Worm (Caenorhabditis elegans) whole organism, mixed stage, embryonic: Measurements from ENCODE around the gene ZK84.2.

ENCODE experiments used
- M03D4.4 ChIP-seq: sonication (generic microtip); optimal IDR thresholded peaks from 2 replicates; lab custom pipeline; 2017; ENCODE audit warnings: mild to moderate bottlenecking, missing genetic modification characterization, missing compliant biosample characterization
- bed-3 ChIP-seq: fragments of 200-800 bp; sonication (Bioruptor generic); optimal IDR thresholded peaks from 3 replicates; lab custom pipeline; 2018; ENCODE audit warnings: mild to moderate bottlenecking, missing genetic modification characterization, moderate library complexity, missing compliant biosample characterization
- blmp-1 ChIP-seq: fragments of 150-350 bp; optimal IDR thresholded peaks from 2 replicates; lab custom pipeline; 2014; ENCODE audit warnings: missing biosample characterization, missing genetic modification characterization
- ceh-39 ChIP-seq: fragments of 150-350 bp; optimal IDR thresholded peaks from 2 replicates; lab custom pipeline; 2014; ENCODE audit warnings: missing biosample characterization, missing genetic modification characterization
- ceh-43 ChIP-seq: fragments of 200-800 bp; sonication (Bioruptor generic); optimal IDR thresholded peaks from 2 replicates; lab custom pipeline; 2018; ENCODE audit warnings: mild to moderate bottlenecking, missing genetic modification characterization, moderate library complexity, missing compliant biosample characterization
- ceh-83 ChIP-seq: fragments of 200-800 bp; sonication (Bioruptor generic); optimal IDR thresholded peaks from 2 replicates; lab custom pipeline; 2018; ENCODE audit warnings: mild to moderate bottlenecking, missing genetic modification characterization, missing compliant biosample characterization
- ces-1 ChIP-seq: fragments of 150-350 bp; optimal IDR thresholded peaks from 2 replicates; lab custom pipeline; 2014; ENCODE audit warnings: missing biosample characterization, missing genetic modification reagents, missing genetic modification characterization
- cnd-1 ChIP-seq: fragments of 200-800 bp; sonication (Bioruptor generic); optimal IDR thresholded peaks from 2 replicates; lab custom pipeline; 2018; ENCODE audit warnings: mild to moderate bottlenecking, missing genetic modification characterization, missing compliant biosample characterization
- drap-1 ChIP-seq: fragments of 200-800 bp; sonication (Bioruptor generic); optimal IDR thresholded peaks from 3 replicates; lab custom pipeline; 2018; ENCODE audit warnings: mild to moderate bottlenecking, missing genetic modification characterization, missing compliant biosample characterization
- elt-1 ChIP-seq: sonication (generic microtip); optimal IDR thresholded peaks from 2 replicates; lab custom pipeline; 2017; ENCODE audit warnings: missing genetic modification characterization, mild to moderate bottlenecking, missing compliant biosample characterization, antibody characterized with exemption, moderate library complexity, borderline replicate concordance; ENCODE audit not compliant: insufficient read depth
- elt-3 ChIP-seq: fragments of 150-350 bp; optimal IDR thresholded peaks from 2 replicates; lab custom pipeline; 2014; ENCODE audit warnings: missing biosample characterization, missing genetic modification characterization
- flh-1 ChIP-seq: fragments of 200-800 bp; sonication (Bioruptor generic); optimal IDR thresholded peaks from 2 replicates; lab custom pipeline; 2018; ENCODE audit warnings: mild to moderate bottlenecking, missing genetic modification characterization, moderate library complexity, missing compliant biosample characterization
- ham-2 ChIP-seq: fragments of 200-800 bp; sonication (Bioruptor generic); optimal IDR thresholded peaks from 2 replicates; lab custom pipeline; 2018; ENCODE audit warnings: mild to moderate bottlenecking, missing genetic modification characterization, missing compliant biosample characterization
- hlh-1 ChIP-seq: fragments of 150-350 bp; optimal IDR thresholded peaks from 2 replicates; lab custom pipeline; 2014; ENCODE audit warnings: missing biosample characterization, missing genetic modification reagents, missing genetic modification characterization
- lin-13 ChIP-seq: fragments of 150-350 bp; optimal IDR thresholded peaks from 2 replicates; lab custom pipeline; 2014; ENCODE audit warnings: missing biosample characterization, missing genetic modification characterization
- lin-32 ChIP-seq: fragments of 200-800 bp; sonication (Bioruptor generic); optimal IDR thresholded peaks from 2 replicates; lab custom pipeline; 2018; ENCODE audit warnings: mild to moderate bottlenecking, missing genetic modification characterization, missing compliant biosample characterization
- lsy-2 ChIP-seq: fragments of 150-350 bp; optimal IDR thresholded peaks from 2 replicates; lab custom pipeline; 2014; ENCODE audit warnings: missing biosample characterization, missing genetic modification characterization
- mab-5 ChIP-seq: fragments of 150-350 bp; optimal IDR thresholded peaks from 2 replicates; lab custom pipeline; 2014; ENCODE audit warnings: missing biosample characterization, missing genetic modification characterization
- mep-1 ChIP-seq: fragments of 150-350 bp; optimal IDR thresholded peaks from 2 replicates; lab custom pipeline; 2017; ENCODE audit warnings: missing biosample characterization, missing genetic modification reagents, missing genetic modification characterization, inconsistent platforms
- mls-2 ChIP-seq: sonication (generic microtip); optimal IDR thresholded peaks from 2 replicates; lab custom pipeline; 2016; ENCODE audit warnings: mild to moderate bottlenecking, missing genetic modification characterization, moderate library complexity, missing compliant biosample characterization
- nhr-12 ChIP-seq: fragments of 150-350 bp; optimal IDR thresholded peaks from 2 replicates; lab custom pipeline; 2014; ENCODE audit warnings: missing biosample characterization, missing genetic modification characterization
- nhr-2 ChIP-seq: fragments of 150-350 bp; optimal IDR thresholded peaks from 2 replicates; lab custom pipeline; 2014; ENCODE audit warnings: missing biosample characterization, missing genetic modification characterization
- nhr-237 ChIP-seq: fragments of 150-350 bp; optimal IDR thresholded peaks from 2 replicates; lab custom pipeline; 2014; ENCODE audit warnings: missing biosample characterization, missing genetic modification characterization
- nhr-28 ChIP-seq: fragments of 150-350 bp; optimal IDR thresholded peaks from 2 replicates; lab custom pipeline; 2014; ENCODE audit warnings: missing biosample characterization, missing genetic modification characterization
- nhr-76 ChIP-seq: sonication (generic microtip); optimal IDR thresholded peaks from 2 replicates; lab custom pipeline; 2017; ENCODE audit warnings: missing biosample characterization, missing genetic modification characterization
- pha-4 ChIP-seq: fragments of 150-350 bp; optimal IDR thresholded peaks from 2 replicates; lab custom pipeline; 2018; ENCODE audit warnings: missing biosample characterization, missing genetic modification reagents, missing genetic modification characterization
- sem-2 ChIP-seq: fragments of 200-800 bp; sonication (Bioruptor generic); optimal IDR thresholded peaks from 2 replicates; lab custom pipeline; 2018; ENCODE audit warnings: mild to moderate bottlenecking, missing genetic modification characterization, missing compliant biosample characterization
- snpc-4 ChIP-seq: fragments of 150-350 bp; optimal IDR thresholded peaks from 2 replicates; lab custom pipeline; 2014; ENCODE audit warnings: missing biosample characterization, missing genetic modification characterization
- sptf-1 ChIP-seq: sonication (generic microtip); optimal IDR thresholded peaks from 2 replicates; lab custom pipeline; 2017; ENCODE audit warnings: mild to moderate bottlenecking, missing genetic modification characterization, moderate library complexity, missing compliant biosample characterization
- tbx-8 ChIP-seq: fragments of 200-800 bp; sonication (Bioruptor generic); optimal IDR thresholded peaks from 2 replicates; lab custom pipeline; 2018; ENCODE audit warnings: mild to moderate bottlenecking, missing genetic modification characterization, moderate library complexity, missing compliant biosample characterization
- unc-120 ChIP-seq: sonication (generic microtip); optimal IDR thresholded peaks from 2 replicates; lab custom pipeline; 2017; ENCODE audit warnings: missing genetic modification characterization, missing compliant biosample characterization; ENCODE audit not compliant: poor library complexity, severe bottlenecking
- unc-39 ChIP-seq: fragments of 150-350 bp; optimal IDR thresholded peaks from 2 replicates; lab custom pipeline; 2014; ENCODE audit warnings: missing biosample characterization, missing genetic modification characterization
- unc-62 ChIP-seq: fragments of 150-350 bp; optimal IDR thresholded peaks from 2 replicates; lab custom pipeline; 2014; ENCODE audit warnings: missing biosample characterization, missing genetic modification reagents, missing genetic modification characterization
- zip-8 ChIP-seq: fragments of 150-350 bp; optimal IDR thresholded peaks from 2 replicates; lab custom pipeline; 2014; ENCODE audit warnings: missing biosample characterization, missing genetic modification characterization
- ztf-11 ChIP-seq: fragments of 150-350 bp; optimal IDR thresholded peaks from 2 replicates; lab custom pipeline; 2014; ENCODE audit warnings: missing biosample characterization, missing genetic modification characterization

The ZK84.2 gene

ce11 chrII:6043166-6043565, 29.0 kb downstream of the ZK84.2 start, which contains the start of gene R12C12.10:
TSS of gene R12C12.10 (minus strand) at chrII:6043266.
- no peak for TF ChIP-seq bed-3
- no peak for TF ChIP-seq snpc-4 (tag; lab: Kevin White, UChicago)
- no peak for TF ChIP-seq pha-4
- no peak for TF ChIP-seq flh-1 (GFP tag; lab: Kevin White, UChicago)
- no peak for TF ChIP-seq mls-2 (tag; lab: Kevin White, UChicago)
- no peak for TF ChIP-seq mab-5

- TF ChIP-seq unc-120 (tag; lab: Kevin White, UChicago) (no peak), elt-3 (tag; lab: Kevin White, UChicago) (no peak), mls-2 (tag; lab: Kevin White, UChicago) (no peak), nhr-237 (tag; lab: Kevin White, UChicago) (no peak), nhr-2 (no peak), unc-39 (tag; lab: Kevin White, UChicago) (no peak), tbx-8 (GFP tag; lab: Kevin White, UChicago) (no peak), mab-5 (no peak), ceh-43 (GFP tag; lab: Kevin White, UChicago) (no peak), cnd-1 (tag; lab: Kevin White, UChicago) (no peak), nhr-28 (tag; lab: Kevin White, UChicago) (no peak), drap-1 (GFP tag; lab: Kevin White, UChicago) (no peak)
Observed at ce11 chrII:6045048-6045447, 30.9 kb downstream of the ZK84.2 start, which contains the start of gene R12C12.5. TSS of gene R12C12.5 (minus strand) at chrII:6045148.

ce11 chrII:6046023-6046631, 32.0 kb downstream of the ZK84.2 start:
- TF ChIP-seq ces-1 = peak; percentile 7
- TF ChIP-seq M03D4.4 = no peak

- TF ChIP-seq lin-32 (GFP tag; lab: Kevin White, UChicago) (no peak), mep-1 (tag; lab: Kevin White, UChicago) (peak; percentile 74), lsy-2 (tag; lab: Kevin White, UChicago) (peak; percentile 67), nhr-28 (tag; lab: Kevin White, UChicago) (no peak), bed-3 (no peak), sem-2 (GFP tag; lab: Kevin White, UChicago) (no peak), elt-1 (tag; lab: Kevin White, UChicago) (no peak), sptf-1 (tag; lab: Kevin White, UChicago) (peak; percentile 62), zip-8 (tag; lab: Kevin White, UChicago) (no peak), hlh-1 (no peak), M03D4.4 (peak; percentile 67), blmp-1 (tag; lab: Kevin White, UChicago) (no peak), unc-120 (tag; lab: Kevin White, UChicago) (no peak), ces-1 (peak; percentile 41), cnd-1 (tag; lab: Kevin White, UChicago) (peak; percentile 3), mab-5 (no peak), drap-1 (GFP tag; lab: Kevin White, UChicago) (no peak), tbx-8 (GFP tag; lab: Kevin White, UChicago) (no peak), lin-13 (tag; lab: Kevin White, UChicago) (peak; percentile 78), ceh-43 (GFP tag; lab: Kevin White, UChicago) (peak; percentile 22), ceh-83 (GFP tag; lab: Kevin White, UChicago) (no peak), nhr-2 (no peak), ham-2 (GFP tag; lab: Kevin White, UChicago) (no peak), snpc-4 (tag; lab: Kevin White, UChicago) (no peak), ztf-11 (no peak), nhr-237 (tag; lab: Kevin White, UChicago) (peak; percentile 46), unc-62 (GFP tag; lab: Kevin White, UChicago) (no peak), unc-39 (tag; lab: Kevin White, UChicago) (no peak), elt-3 (tag; lab: Kevin White, UChicago) (no peak), mls-2 (tag; lab: Kevin White, UChicago) (peak; percentile 47), nhr-12 (tag; lab: Kevin White, UChicago) (no peak), flh-1 (GFP tag; lab: Kevin White, UChicago) (no peak), nhr-76 (tag; lab: Kevin White, UChicago) (no peak), pha-4 (peak; percentile 38), ceh-39 (no peak)
- TF ChIP-seq, all 35 proteins: peak for 11
Observed at ce11 chrII:6047639-6048159, 33.5 kb downstream of the ZK84.2 start, which contains the start of the genes R12C12.6 and ran-5. TSS of gene R12C12.6 (minus strand) at chrII:6047867. TSS of gene ran-5 (plus strand) at chrII:6048109.
